Worm (Caenorhabditis elegans) whole organism, L1 larva: ENCODE data around the gene Y56A3A.2.

ENCODE experiments used
- C16A3.4 ChIP-seq: fragments of 150-350 bp; optimal IDR thresholded peaks from 2 replicates; lab custom pipeline; 2014; ENCODE audit warnings: missing biosample characterization, missing genetic modification characterization
- dpl-1 ChIP-seq, 3 experiments: fragments of 150-350 bp in 2 of 3; sonication (generic microtip) in 1 of 3; optimal IDR thresholded peaks; 2 replicates each; lab custom pipeline; 2014 to 2017; ENCODE audit warnings: missing biosample characterization in 3 of 3, missing genetic modification characterization in 3 of 3, missing genetic modification reagents in 3 of 3
- lsy-2 ChIP-seq, 2 experiments: fragments of 150-350 bp; optimal IDR thresholded peaks; 2 replicates each; lab custom pipeline; 2014; ENCODE audit warnings: missing biosample characterization in 2 of 2, missing genetic modification characterization in 2 of 2
- mep-1 ChIP-seq: fragments of 150-350 bp; optimal IDR thresholded peaks from 2 replicates; lab custom pipeline; 2014; ENCODE audit warnings: missing biosample characterization, missing genetic modification characterization
- nhr-19 ChIP-seq: fragments of 200-800 bp; sonication (Bioruptor generic); conservative IDR thresholded peaks from 2 replicates; pipeline ENCODE4 v1.3.6; 2022; ENCODE audit warnings: missing genetic modification characterization, missing compliant biosample characterization
- nhr-237 ChIP-seq: fragments of 150-350 bp; optimal IDR thresholded peaks from 2 replicates; lab custom pipeline; 2014; ENCODE audit warnings: missing biosample characterization, missing genetic modification characterization
- nhr-71 ChIP-seq: sonication (generic microtip); optimal IDR thresholded peaks from 2 replicates; lab custom pipeline; 2016; ENCODE audit warnings: mild to moderate bottlenecking, missing genetic modification characterization, moderate library complexity, missing compliant biosample characterization
- nhr-77 ChIP-seq: fragments of 150-350 bp; optimal IDR thresholded peaks from 2 replicates; lab custom pipeline; 2014; ENCODE audit warnings: missing biosample characterization, missing genetic modification characterization
- skn-1 ChIP-seq: fragments of 150-350 bp; optimal IDR thresholded peaks from 2 replicates; lab custom pipeline; 2014; ENCODE audit warnings: missing biosample characterization, missing genetic modification characterization
- unc-62 ChIP-seq: fragments of 150-350 bp; optimal IDR thresholded peaks from 2 replicates; lab custom pipeline; 2014; ENCODE audit warnings: missing biosample characterization, missing genetic modification reagents, missing genetic modification characterization
- xbp-1 ChIP-seq: sonication (generic microtip); optimal IDR thresholded peaks from 2 replicates; lab custom pipeline; 2016; ENCODE audit warnings: missing genetic modification characterization, missing compliant biosample characterization
- ztf-11 ChIP-seq, 2 experiments: sonication (generic microtip); optimal IDR thresholded peaks; 2 replicates each; lab custom pipeline; 2016 to 2017; ENCODE audit warnings: missing genetic modification characterization in 2 of 2, missing biosample characterization in 1 of 2, missing compliant biosample characterization in 1 of 2
- ztf-4 ChIP-seq: fragments of 150-350 bp; optimal IDR thresholded peaks from 2 replicates; lab custom pipeline; 2014; ENCODE audit warnings: missing biosample characterization, missing genetic modification characterization

ce11 chrIII:11866127-11866526, 4.1 kb upstream of the Y56A3A.2 start:
- TF ChIP-seq ztf-11 (tag; optimal IDR thresholded peaks at IDR 0.05; lab: Kevin White, UChicago) = no peak
- TF ChIP-seq skn-1 (tag; lab: Kevin White, UChicago) = no peak
- no peak for TF ChIP-seq nhr-19
- no peak for TF ChIP-seq mep-1 (tag; lab: Kevin White, UChicago)
- TF ChIP-seq nhr-71 (tag; lab: Kevin White, UChicago) = no peak
- no peak for TF ChIP-seq nhr-237 (tag; lab: Kevin White, UChicago)
- TF ChIP-seq dpl-1 (GFP tag; optimal IDR thresholded peaks at IDR 0.05; lab: Kevin White, UChicago) = no peak
- TF ChIP-seq ztf-4 (tag; lab: Kevin White, UChicago) = no peak
- no peak for TF ChIP-seq nhr-77
- no peak for TF ChIP-seq C16A3.4 (tag; lab: Kevin White, UChicago)
- no peak for TF ChIP-seq unc-62 (GFP tag; lab: Kevin White, UChicago)
- no peak for TF ChIP-seq xbp-1
- no peak for TF ChIP-seq lsy-2 (tag; optimal IDR thresholded peaks at IDR 0.05; lab: Kevin White, UChicago)
